Fruit fly (Drosophila melanogaster): ENCODE data around the gene Cog1.

dm6 chr3R:12258437-12258836, 39.0 kb upstream of the Cog1 start, which contains the start of the genes CG44037 and svp:
- TF ChIP-seq psq (optimal IDR thresholded peaks at IDR 0.05) (no peak), pan (optimal IDR thresholded peaks at IDR 0.05) (no peak), CG8478 (optimal IDR thresholded peaks at IDR 0.05) (no peak)
